Worm (Caenorhabditis elegans): Measurements from ENCODE around the gene srx-76.

DNA sequence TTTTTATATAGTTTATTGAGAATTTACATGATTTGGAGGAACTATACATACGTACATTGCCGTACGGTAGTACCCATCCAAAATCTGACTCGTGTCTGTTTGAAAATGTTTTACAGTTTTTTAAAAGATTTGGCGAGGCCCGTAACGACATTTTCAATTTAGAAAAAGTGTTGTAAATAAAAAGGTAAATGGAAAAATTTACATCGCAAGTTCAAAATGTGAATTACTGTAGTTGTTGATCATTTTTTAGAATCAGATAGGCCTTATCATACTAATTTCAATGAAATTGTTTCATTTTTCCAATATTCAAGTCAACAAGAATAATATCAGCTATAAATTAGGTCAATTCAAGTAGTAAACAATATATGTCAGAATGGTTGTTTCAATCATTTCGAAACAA, 28.8 kb upstream of the srx-76 start, which contains the start of gene R13H4.6:
- no peak for TF ChIP-seq ama-1 (optimal IDR thresholded peaks at IDR 0.05)
- TF ChIP-seq ZK546.5 (tag; optimal IDR thresholded peaks at IDR 0.05), result no peak
- TF ChIP-seq ceh-16 (tag; optimal IDR thresholded peaks at IDR 0.05), result no peak
- TF ChIP-seq zag-1 (tag; optimal IDR thresholded peaks at IDR 0.05), result no peak
- no peak for TF ChIP-seq nhr-25 (tag; optimal IDR thresholded peaks at IDR 0.05)
- TF ChIP-seq F13H6.1 (tag; optimal IDR thresholded peaks at IDR 0.05), result no peak
- TF ChIP-seq ceh-82 (tag; optimal IDR thresholded peaks at IDR 0.05), result no peak
- TF ChIP-seq nhr-23 (tag; optimal IDR thresholded peaks at IDR 0.05), result no peak
- TF ChIP-seq mdl-1 (tag; optimal IDR thresholded peaks at IDR 0.05), result no peak
- no peak for TF ChIP-seq mab-5 (tag; optimal IDR thresholded peaks at IDR 0.05)

Measured in whole organism, L2 larva.